Fruit fly (Drosophila melanogaster) whole organism, embryonic: ENCODE data around the gene eIF3l.

Experiments
- B-H1 ChIP-seq: fragments of 200-800 bp; sonication (Bioruptor generic); IDR thresholded peaks from 3 replicates; pipeline ENCODE4 v1.3.6; 2022; ENCODE audit warnings: missing biosample characterization, missing genetic modification characterization
- Blimp-1 ChIP-seq: fragments of 200-800 bp; sonication (Bioruptor generic); optimal IDR thresholded peaks from 3 replicates; lab custom pipeline; 2018; ENCODE audit warnings: missing biosample characterization, missing genetic modification characterization, mild to moderate bottlenecking, moderate library complexity, missing genetic modification reagents
- BtbVII ChIP-seq: fragments of 200-800 bp; sonication (Bioruptor generic); optimal IDR thresholded peaks from 3 replicates; lab custom pipeline; 2017; ENCODE audit warnings: missing biosample characterization, mild to moderate bottlenecking, missing genetic modification characterization
- CG10274 ChIP-seq: fragments of 200-800 bp; sonication (Bioruptor generic); optimal IDR thresholded peaks from 3 replicates; lab custom pipeline; 2017; ENCODE audit warnings: missing biosample characterization, mild to moderate bottlenecking, missing genetic modification characterization
- CG10431 ChIP-seq: fragments of 200-800 bp; sonication (Bioruptor generic); optimal IDR thresholded peaks from 3 replicates; lab custom pipeline; 2018; ENCODE audit warnings: missing biosample characterization, mild to moderate bottlenecking, missing genetic modification characterization
- CG11093 ChIP-seq: fragments of 200-800 bp; sonication (Bioruptor generic); IDR thresholded peaks from 3 replicates; pipeline ENCODE4 v1.3.6; 2022; ENCODE audit warnings: missing biosample characterization, missing genetic modification characterization
- CG11504 ChIP-seq: fragments of 200-800 bp; sonication (Bioruptor generic); optimal IDR thresholded peaks from 3 replicates; lab custom pipeline; 2019; ENCODE audit warnings: missing biosample characterization, mild to moderate bottlenecking, missing genetic modification characterization, moderate library complexity
- CG14441 ChIP-seq: fragments of 200-800 bp; sonication (Bioruptor generic); IDR thresholded peaks from 2 replicates; pipeline ENCODE4 v1.3.6; 2022; ENCODE audit warnings: missing biosample characterization, missing genetic modification characterization
- CG2202 ChIP-seq: fragments of 200-800 bp; sonication (Bioruptor generic); optimal IDR thresholded peaks from 2 replicates; lab custom pipeline; 2018; ENCODE audit warnings: missing biosample characterization, mild to moderate bottlenecking, missing genetic modification characterization
- CG30403 ChIP-seq: fragments of 200-800 bp; sonication (Bioruptor generic); optimal IDR thresholded peaks from 3 replicates; lab custom pipeline; 2016; ENCODE audit warnings: missing biosample characterization, missing genetic modification characterization
- CG32767 ChIP-seq: fragments of 200-800 bp; sonication (Bioruptor generic); IDR thresholded peaks from 2 replicates; pipeline ENCODE4 v1.3.6; 2022; ENCODE audit warnings: missing biosample characterization, missing genetic modification characterization
- CG34376 ChIP-seq: fragments of 200-800 bp; sonication (Bioruptor generic); optimal IDR thresholded peaks from 2 replicates; lab custom pipeline; 2018; ENCODE audit warnings: missing biosample characterization, mild to moderate bottlenecking, missing genetic modification characterization
- CG3995 ChIP-seq: fragments of 200-800 bp; sonication (Bioruptor generic); optimal IDR thresholded peaks from 3 replicates; lab custom pipeline; 2016; ENCODE audit warnings: missing biosample characterization, missing genetic modification characterization
- CG6765 ChIP-seq: fragments of 200-800 bp; sonication (Bioruptor generic); optimal IDR thresholded peaks from 3 replicates; lab custom pipeline; 2017; ENCODE audit warnings: missing biosample characterization, mild to moderate bottlenecking, missing genetic modification characterization
- CG6791 ChIP-seq: fragments of 200-800 bp; sonication (Bioruptor generic); IDR thresholded peaks from 3 replicates; pipeline ENCODE4 v1.3.6; 2022; ENCODE audit warnings: missing biosample characterization, missing genetic modification characterization; ENCODE audit not compliant: partially characterized antibody
- CG6813 ChIP-seq: fragments of 200-800 bp; sonication (Bioruptor generic); optimal IDR thresholded peaks from 2 replicates; lab custom pipeline; 2017; ENCODE audit warnings: missing biosample characterization, missing genetic modification characterization, mild to moderate bottlenecking, moderate library complexity, missing genetic modification reagents
- CG9932 ChIP-seq: fragments of 200-800 bp; sonication (Bioruptor generic); IDR thresholded peaks from 2 replicates; pipeline ENCODE4 v1.3.6; 2022; ENCODE audit warnings: missing biosample characterization, missing genetic modification characterization
- Chrac-16 ChIP-seq: fragments of 200-800 bp; sonication (Bioruptor generic); optimal IDR thresholded peaks from 3 replicates; lab custom pipeline; 2016; ENCODE audit warnings: missing biosample characterization, missing genetic modification characterization
- CoRest ChIP-seq: fragments of 200-800 bp; sonication (Bioruptor generic); optimal IDR thresholded peaks from 3 replicates; lab custom pipeline; 2018; ENCODE audit warnings: missing biosample characterization, mild to moderate bottlenecking, missing genetic modification characterization, moderate library complexity
- Dek ChIP-seq: fragments of 200-800 bp; sonication (Bioruptor generic); optimal IDR thresholded peaks from 3 replicates; lab custom pipeline; 2019; ENCODE audit warnings: missing biosample characterization, mild to moderate bottlenecking, missing genetic modification characterization, moderate library complexity
- Ets97D ChIP-seq: fragments of 200-800 bp; sonication (Bioruptor generic); optimal IDR thresholded peaks from 3 replicates; lab custom pipeline; 2016; ENCODE audit warnings: missing biosample characterization, missing genetic modification characterization
- GATAe ChIP-seq: fragments of 200-800 bp; sonication (Bioruptor generic); conservative IDR thresholded peaks from 2 replicates; pipeline ENCODE4 v1.3.6; 2022; ENCODE audit warnings: missing biosample characterization, missing genetic modification characterization
- HLH4C ChIP-seq: fragments of 200-800 bp; sonication (Bioruptor generic); IDR thresholded peaks from 3 replicates; pipeline ENCODE4 v1.3.6; 2022; ENCODE audit warnings: missing biosample characterization, missing genetic modification characterization; ENCODE audit not compliant: partially characterized antibody
- HmgD ChIP-seq: fragments of 200-800 bp; sonication (Bioruptor generic); optimal IDR thresholded peaks from 3 replicates; lab custom pipeline; 2016; ENCODE audit warnings: missing biosample characterization, missing genetic modification characterization
- Hmx ChIP-seq: fragments of 200-800 bp; sonication (Bioruptor generic); optimal IDR thresholded peaks from 2 replicates; lab custom pipeline; 2016; ENCODE audit warnings: missing biosample characterization, missing genetic modification characterization
- Opbp ChIP-seq: fragments of 200-800 bp; sonication (Bioruptor generic); IDR thresholded peaks from 3 replicates; pipeline ENCODE4 v1.3.6; 2022; ENCODE audit warnings: missing biosample characterization, missing genetic modification characterization; ENCODE audit not compliant: partially characterized antibody
- PHDP ChIP-seq: fragments of 200-800 bp; sonication (Bioruptor generic); optimal IDR thresholded peaks from 3 replicates; lab custom pipeline; 2018; ENCODE audit warnings: missing biosample characterization, mild to moderate bottlenecking, missing genetic modification characterization, moderate library complexity
- Trl ChIP-seq, 3 experiments: fragments of >200 bp in 2 of 3; fragments of 200-800 bp in 1 of 3; sonication (Bioruptor generic) in 1 of 3; optimal IDR thresholded peaks; 2 replicates in 1 of 3; 3 replicates in 2 of 3; lab custom pipeline; 2016 to 2017; ENCODE audit warnings: missing biosample characterization in 1 of 3, missing genetic modification characterization in 1 of 3
- bigmax ChIP-seq: fragments of 200-800 bp; sonication (Bioruptor generic); optimal IDR thresholded peaks from 2 replicates; lab custom pipeline; 2018; ENCODE audit warnings: missing biosample characterization, mild to moderate bottlenecking, missing genetic modification characterization
- caup ChIP-seq: fragments of 200-800 bp; sonication (Bioruptor generic); optimal IDR thresholded peaks from 3 replicates; lab custom pipeline; 2017; ENCODE audit warnings: missing biosample characterization, mild to moderate bottlenecking, missing genetic modification characterization, moderate library complexity; ENCODE audit not compliant: severe bottlenecking
- corto ChIP-seq: fragments of 200-800 bp; sonication (Bioruptor generic); optimal IDR thresholded peaks from 2 replicates; lab custom pipeline; 2016; ENCODE audit warnings: missing biosample characterization, mild to moderate bottlenecking, missing genetic modification characterization, moderate library complexity
- crol ChIP-seq: fragments of 200-800 bp; sonication (Bioruptor generic); IDR thresholded peaks from 2 replicates; pipeline ENCODE4 v1.3.6; 2022; ENCODE audit warnings: missing biosample characterization, missing genetic modification characterization
- cwo ChIP-seq: fragments of 200-800 bp; sonication (Bioruptor generic); optimal IDR thresholded peaks from 3 replicates; lab custom pipeline; 2017; ENCODE audit warnings: missing biosample characterization, missing genetic modification characterization, mild to moderate bottlenecking, moderate library complexity, missing genetic modification reagents
- emc ChIP-seq: fragments of 200-800 bp; sonication (Bioruptor generic); optimal IDR thresholded peaks from 2 replicates; lab custom pipeline; 2016; ENCODE audit warnings: missing biosample characterization, missing genetic modification characterization
- hbn ChIP-seq: fragments of 200-800 bp; sonication (Bioruptor generic); IDR thresholded peaks from 2 replicates; pipeline ENCODE4 v1.3.6; 2022; ENCODE audit warnings: missing biosample characterization, missing genetic modification characterization; ENCODE audit not compliant: partially characterized antibody
- lbe ChIP-seq: fragments of 200-800 bp; sonication (Bioruptor generic); optimal IDR thresholded peaks from 2 replicates; lab custom pipeline; 2016; ENCODE audit warnings: missing biosample characterization, mild to moderate bottlenecking, missing genetic modification characterization
- mld ChIP-seq: fragments of 200-800 bp; sonication (Bioruptor generic); IDR thresholded peaks from 3 replicates; pipeline ENCODE4 v1.3.6; 2022; ENCODE audit warnings: missing biosample characterization, missing genetic modification characterization; ENCODE audit not compliant: partially characterized antibody
- nerfin-1 ChIP-seq: fragments of 200-800 bp; sonication (Bioruptor generic); optimal IDR thresholded peaks from 3 replicates; lab custom pipeline; 2019; ENCODE audit warnings: missing biosample characterization, mild to moderate bottlenecking, missing genetic modification characterization, moderate library complexity
- pan ChIP-seq, 4 experiments: fragments of >200 bp in 3 of 4; fragments of 200-800 bp in 1 of 4; sonication (Bioruptor generic) in 1 of 4; optimal IDR thresholded peaks in 3 of 4; IDR thresholded peaks in 1 of 4; 2 replicates each; pipeline versions ENCODE4 v1.3.6 to Lab custom; 2017 to 2022; ENCODE audit warnings: missing biosample characterization in 2 of 4, missing genetic modification characterization in 2 of 4, mixed read lengths in 1 of 4
- peb ChIP-seq: fragments of 200-800 bp; sonication (Bioruptor generic); IDR thresholded peaks from 2 replicates; pipeline ENCODE4 v1.3.6; 2022; ENCODE audit warnings: missing biosample characterization, missing genetic modification characterization
- pnt ChIP-seq: fragments of 200-800 bp; sonication (Bioruptor generic); optimal IDR thresholded peaks from 3 replicates; lab custom pipeline; 2016; ENCODE audit warnings: missing biosample characterization, missing genetic modification characterization
- prd ChIP-seq, 3 experiments: fragments of >200 bp in 2 of 3; fragments of 200-800 bp in 1 of 3; sonication (Bioruptor generic) in 1 of 3; optimal IDR thresholded peaks in 2 of 3; IDR thresholded peaks in 1 of 3; 2 replicates in 2 of 3; 3 replicates in 1 of 3; pipeline versions ENCODE4 v1.3.6 to Lab custom; 2017 to 2022; ENCODE audit warnings: missing biosample characterization in 1 of 3, missing genetic modification characterization in 1 of 3
- sd ChIP-seq: fragments of 200-800 bp; sonication (Bioruptor generic); optimal IDR thresholded peaks from 3 replicates; lab custom pipeline; 2018; ENCODE audit warnings: missing biosample characterization, mild to moderate bottlenecking, missing genetic modification characterization, moderate library complexity
- sens-2 ChIP-seq: fragments of 200-800 bp; sonication (Bioruptor generic); IDR thresholded peaks from 2 replicates; pipeline ENCODE4 v1.3.6; 2022; ENCODE audit warnings: missing biosample characterization, missing genetic modification characterization
- tio ChIP-seq: fragments of 200-800 bp; sonication (Bioruptor generic); optimal IDR thresholded peaks from 2 replicates; lab custom pipeline; 2017; ENCODE audit warnings: missing biosample characterization, missing genetic modification characterization, inconsistent platforms
- tll ChIP-seq, 2 experiments: fragments of 200-800 bp in 1 of 2; fragments of >200 bp in 1 of 2; sonication (Bioruptor generic) in 1 of 2; optimal IDR thresholded peaks; 2 replicates each; lab custom pipeline; 2017 to 2019; ENCODE audit warnings: missing biosample characterization in 2 of 2, missing genetic modification characterization in 2 of 2, mild to moderate bottlenecking in 1 of 2, moderate library complexity in 1 of 2
- toy ChIP-seq: fragments of 200-800 bp; sonication (Bioruptor generic); IDR thresholded peaks from 2 replicates; pipeline ENCODE4 v1.3.6; 2022; ENCODE audit warnings: missing biosample characterization, missing genetic modification characterization

The eIF3l gene

dm6 chr3L:12136630-12137029 is 9.3 kb downstream of the eIF3l start, which contains the start of the genes CG5645 and Atg12 (continued):
- TF ChIP-seq Hmx (peak; percentile 50), CG10274 (no peak), CG3995 (GFP tag; lab: Kevin White, UChicago) (peak; percentile 81), pan (optimal IDR thresholded peaks at IDR 0.05; lab: Kevin White, UChicago) (no peak), pan (GFP tag; optimal IDR thresholded peaks at IDR 0.05 in 1 of 2, IDR thresholded peaks at IDR 0.05 in 1 of 2) (peak in 1 of 2 experiments; percentile 69), CG6765 (no peak), caup (GFP tag; lab: Kevin White, UChicago) (peak; percentile 44), CG9932 (peak; percentile 70), CG14441 (peak; percentile 51; the same call in 1 of the 2 replicates), nerfin-1 (tag; lab: Kevin White, UChicago) (peak; percentile 10), pnt (GFP tag; lab: Kevin White, UChicago) (no peak), sens-2 (GFP tag; lab: Robert Waterston, UW) (no peak), CG30403 (GFP tag; lab: Kevin White, UChicago) (peak; percentile 77), corto (peak; percentile 54), peb (GFP tag; lab: Robert Waterston, UW) (no peak), sd (tag; lab: Kevin White, UChicago) (no peak), CG34376 (GFP tag; lab: Kevin White, UChicago) (peak; percentile 57), Dek (tag; lab: Kevin White, UChicago) (peak; percentile 27), GATAe (GFP tag; lab: Robert Waterston, UW) (0 out of 2 replicates have a peak, but pooled peaks have one; percentile 28), lbe (GFP tag; lab: Kevin White, UChicago) (peak; percentile 33), CG2202 (tag; lab: Kevin White, UChicago) (no peak), toy (GFP tag; lab: Robert Waterston, UW) (no peak), CG32767 (GFP tag; lab: Robert Waterston, UW) (no peak), Trl (optimal IDR thresholded peaks at IDR 0.05; lab: Kevin White, UChicago) (no peak), Trl (GFP tag; optimal IDR thresholded peaks at IDR 0.05; lab: Kevin White, UChicago) (no peak), CG10431 (GFP tag; lab: Kevin White, UChicago) (no peak), PHDP (peak; percentile 54), cwo (GFP tag; lab: Kevin White, UChicago) (peak; percentile 66), Opbp (GFP tag; lab: Robert Waterston, UW) (peak; percentile 72; the same call in 2 of the 3 replicates), tll (GFP tag; optimal IDR thresholded peaks at IDR 0.05; lab: Kevin White, UChicago) (no peak), bigmax (no peak), Chrac-16 (peak; percentile 45), mld (GFP tag; lab: Robert Waterston, UW) (no peak), HLH4C (GFP tag; lab: Robert Waterston, UW) (peak; percentile 66; the same call in 2 of the 3 replicates), CG6813 (GFP tag; lab: Kevin White, UChicago) (no peak), CoRest (tag; lab: Kevin White, UChicago) (peak; percentile 29), Blimp-1 (GFP tag; lab: Kevin White, UChicago) (peak; percentile 65), Ets97D (GFP tag; lab: Kevin White, UChicago) (peak; percentile 2), CG11504 (peak; percentile 34), CG6791 (GFP tag; lab: Robert Waterston, UW) (peak; percentile 40; the same call in 1 of the 3 replicates), B-H1 (GFP tag; lab: Robert Waterston, UW) (no peak), prd (optimal IDR thresholded peaks at IDR 0.05; lab: Kevin White, UChicago) (no peak), prd (GFP tag; IDR thresholded peaks at IDR 0.05; lab: Robert Waterston, UW) (peak; percentile 69; the same call in 2 of the 3 replicates), CG11093 (GFP tag; lab: Robert Waterston, UW) (no peak), BtbVII (GFP tag; lab: Kevin White, UChicago) (no peak), hbn (GFP tag; lab: Robert Waterston, UW) (peak; percentile 69), tio (GFP tag; lab: Kevin White, UChicago) (peak; percentile 8), crol (GFP tag; lab: Robert Waterston, UW) (no peak), emc (GFP tag; lab: Kevin White, UChicago) (no peak), HmgD (GFP tag; lab: Kevin White, UChicago) (no peak)
